Fruit fly (Drosophila melanogaster) whole organism, wandering third instar larva: ENCODE data around the gene CG10512.

Experiments used
- Abd-B ChIP-seq: fragments of >200 bp; optimal IDR thresholded peaks from 2 replicates; lab custom pipeline; 2017; ENCODE audit warnings: missing biosample characterization, missing genetic modification characterization
- CG32264 ChIP-seq: fragments of 200-800 bp; sonication (Bioruptor generic); optimal IDR thresholded peaks from 2 replicates; lab custom pipeline; 2016; ENCODE audit warnings: missing biosample characterization, missing genetic modification characterization
- CG9705 ChIP-seq: fragments of 200-800 bp; sonication (Bioruptor generic); optimal IDR thresholded peaks from 2 replicates; lab custom pipeline; 2018; ENCODE audit warnings: missing biosample characterization, mild to moderate bottlenecking, missing genetic modification characterization
- CrebA ChIP-seq: fragments of 200-800 bp; sonication (Bioruptor generic); optimal IDR thresholded peaks from 2 replicates; lab custom pipeline; 2016; ENCODE audit warnings: missing biosample characterization, mild to moderate bottlenecking, missing genetic modification characterization, borderline replicate concordance
- Dif ChIP-seq: fragments of 200-275, 200-300 bp; sonication (Bioruptor generic); optimal IDR thresholded peaks from 2 replicates; lab custom pipeline; 2018; ENCODE audit warnings: missing biosample characterization, missing genetic modification characterization; ENCODE audit not compliant: partially characterized antibody
- GATAd ChIP-seq: sonication (Bioruptor generic); optimal IDR thresholded peaks from 2 replicates; lab custom pipeline; 2016; ENCODE audit warnings: missing biosample characterization, missing genetic modification characterization
- HLH106 ChIP-seq: fragments of 200-800 bp; optimal IDR thresholded peaks from 3 replicates; lab custom pipeline; 2019; ENCODE audit warnings: missing biosample characterization, mild to moderate bottlenecking, missing genetic modification characterization, moderate library complexity
- Hnf4 ChIP-seq: fragments of 200-800 bp; sonication (Bioruptor generic); optimal IDR thresholded peaks from 2 replicates; lab custom pipeline; 2016; ENCODE audit warnings: missing biosample characterization, mild to moderate bottlenecking, missing genetic modification characterization
- Hr78 ChIP-seq: fragments of >200 bp; optimal IDR thresholded peaks from 2 replicates; lab custom pipeline; 2017; ENCODE audit warnings: missing biosample characterization, missing genetic modification characterization
- Hr83 ChIP-seq: fragments of 200-300 bp; sonication (Bioruptor generic); optimal IDR thresholded peaks from 2 replicates; lab custom pipeline; 2016; ENCODE audit warnings: missing biosample characterization, mild to moderate bottlenecking, missing genetic modification characterization, moderate library complexity; ENCODE audit not compliant: poor library complexity, severe bottlenecking
- Jra ChIP-seq: sonication (Bioruptor generic); optimal IDR thresholded peaks from 2 replicates; lab custom pipeline; 2016; ENCODE audit warnings: missing biosample characterization, missing genetic modification characterization
- Mio ChIP-seq: sonication (Bioruptor generic); optimal IDR thresholded peaks from 2 replicates; lab custom pipeline; 2016; ENCODE audit warnings: missing biosample characterization, missing genetic modification characterization
- Myc ChIP-seq: fragments of >200 bp; optimal IDR thresholded peaks from 2 replicates; lab custom pipeline; 2017
- N ChIP-seq: fragments of >200 bp; optimal IDR thresholded peaks from 2 replicates; lab custom pipeline; 2018; ENCODE audit warnings: missing biosample characterization, missing external identifiers, missing genetic modification characterization
- OdsH ChIP-seq: fragments of 200-800 bp; sonication (Bioruptor generic); optimal IDR thresholded peaks from 2 replicates; lab custom pipeline; 2016; ENCODE audit warnings: missing biosample characterization, mild to moderate bottlenecking, missing genetic modification characterization
- Rel ChIP-seq, 2 experiments: fragments of 200-800 bp; sonication (Bioruptor generic) in 1 of 2; optimal IDR thresholded peaks; 2 replicates in 1 of 2; 3 replicates in 1 of 2; lab custom pipeline; 2016 to 2019; ENCODE audit warnings: mild to moderate bottlenecking in 2 of 2, missing biosample characterization in 2 of 2, missing genetic modification characterization in 2 of 2, moderate library complexity in 1 of 2
- Sp1 ChIP-seq: fragments of 200-800 bp; sonication (Bioruptor generic); optimal IDR thresholded peaks from 3 replicates; lab custom pipeline; 2019; ENCODE audit warnings: missing biosample characterization, mild to moderate bottlenecking, missing genetic modification characterization, moderate library complexity
- Vsx2 ChIP-seq: fragments of 200-300, 225-300 bp; sonication (Bioruptor generic); optimal IDR thresholded peaks from 2 replicates; lab custom pipeline; 2018; ENCODE audit warnings: missing biosample characterization, missing genetic modification characterization; ENCODE audit not compliant: partially characterized antibody
- br ChIP-seq: fragments of 200-800 bp; sonication (Bioruptor generic); optimal IDR thresholded peaks from 2 replicates; lab custom pipeline; 2016; ENCODE audit warnings: missing biosample characterization, missing genetic modification characterization
- brk ChIP-seq: fragments of 200-800 bp; sonication (Bioruptor generic); optimal IDR thresholded peaks from 2 replicates; lab custom pipeline; 2016; ENCODE audit warnings: missing biosample characterization, mild to moderate bottlenecking, missing genetic modification characterization
- dl ChIP-seq, 2 experiments: fragments of 175-275, 200-275 bp in 1 of 2; fragments of 200-275 bp in 1 of 2; sonication (Bioruptor generic); optimal IDR thresholded peaks; lab custom pipeline; 2018; ENCODE audit warnings: mild to moderate bottlenecking in 2 of 2, missing biosample characterization in 2 of 2, missing genetic modification characterization in 2 of 2, moderate library complexity in 2 of 2; ENCODE audit not compliant: partially characterized antibody in 2 of 2, insufficient read depth in 1 of 2
- dmrt93B ChIP-seq: fragments of 200-800 bp; sonication (Bioruptor generic); optimal IDR thresholded peaks from 2 replicates; lab custom pipeline; 2018; ENCODE audit warnings: missing biosample characterization, mild to moderate bottlenecking, missing genetic modification characterization
- dsf ChIP-seq: sonication (Bioruptor generic); optimal IDR thresholded peaks from 2 replicates; lab custom pipeline; 2016; ENCODE audit warnings: missing biosample characterization, missing genetic modification characterization, borderline replicate concordance
- ey ChIP-seq: fragments of 200-800 bp; sonication (Bioruptor generic); optimal IDR thresholded peaks from 2 replicates; lab custom pipeline; 2016; ENCODE audit warnings: missing biosample characterization, missing genetic modification characterization
- foxo ChIP-seq, 2 experiments: fragments of 200-800 bp; sonication (Bioruptor generic); optimal IDR thresholded peaks; 2 replicates in 1 of 2; 3 replicates in 1 of 2; lab custom pipeline; 2016 to 2017; ENCODE audit warnings: missing biosample characterization in 2 of 2, missing genetic modification characterization in 2 of 2
- fru ChIP-seq: fragments of 200-800 bp; sonication (Bioruptor generic); optimal IDR thresholded peaks from 3 replicates; lab custom pipeline; 2016; ENCODE audit warnings: missing biosample characterization, mild to moderate bottlenecking, missing genetic modification characterization
- h ChIP-seq: fragments of 200-800 bp; sonication (Bioruptor generic); optimal IDR thresholded peaks from 3 replicates; lab custom pipeline; 2016; ENCODE audit warnings: missing biosample characterization, mild to moderate bottlenecking, missing genetic modification characterization
- jim ChIP-seq: fragments of 175-275, 200-325 bp; sonication (Bioruptor generic); optimal IDR thresholded peaks from 2 replicates; lab custom pipeline; 2016; ENCODE audit warnings: missing biosample characterization, mild to moderate bottlenecking, missing genetic modification characterization
- lola ChIP-seq: fragments of >200 bp; optimal IDR thresholded peaks from 2 replicates; lab custom pipeline; 2017; ENCODE audit warnings: missing biosample characterization, missing genetic modification characterization
- pan ChIP-seq: fragments of >200 bp; optimal IDR thresholded peaks from 2 replicates; lab custom pipeline; 2017
- psq ChIP-seq: fragments of 200-800 bp; sonication (Bioruptor generic); optimal IDR thresholded peaks from 3 replicates; lab custom pipeline; 2017; ENCODE audit warnings: missing biosample characterization, mild to moderate bottlenecking, missing genetic modification characterization, moderate library complexity
- rgr ChIP-seq: fragments of 200-800 bp; sonication (Bioruptor generic); optimal IDR thresholded peaks from 3 replicates; lab custom pipeline; 2016; ENCODE audit warnings: missing biosample characterization, mild to moderate bottlenecking, missing genetic modification characterization
- sage ChIP-seq: fragments of 200-800 bp; sonication (Bioruptor generic); optimal IDR thresholded peaks from 2 replicates; lab custom pipeline; 2016; ENCODE audit warnings: missing biosample characterization, mild to moderate bottlenecking, missing genetic modification characterization
- sv ChIP-seq: fragments of 200-800 bp; sonication (Bioruptor generic); optimal IDR thresholded peaks from 3 replicates; lab custom pipeline; 2016; ENCODE audit warnings: missing biosample characterization, missing genetic modification characterization
- tai ChIP-seq: sonication (Bioruptor generic); optimal IDR thresholded peaks from 2 replicates; lab custom pipeline; 2016; ENCODE audit warnings: missing biosample characterization, missing genetic modification characterization
- usp ChIP-seq: fragments of >200 bp; optimal IDR thresholded peaks from 2 replicates; lab custom pipeline; 2017; ENCODE audit warnings: missing biosample characterization, missing genetic modification characterization
- woc ChIP-seq: sonication (Bioruptor generic); optimal IDR thresholded peaks from 2 replicates; lab custom pipeline; 2016; ENCODE audit warnings: missing biosample characterization, mild to moderate bottlenecking, missing genetic modification characterization

CG10512 gene

dm6 chr3L:21172527-21173253 is 30.0 kb upstream of the CG10512 start, which contains the start of the genes chb and AsnS:
Gene chb, plus strand, starts transcription at chr3L:21172853.
Gene AsnS, plus strand, starts transcription at chr3L:21173118.
- peak; percentile 77 for TF ChIP-seq br (GFP tag; lab: Kevin White, UChicago)
- TF ChIP-seq OdsH (GFP tag; lab: Kevin White, UChicago), result peak; percentile 86
- TF ChIP-seq sage, result peak; percentile 38
- no peak for TF ChIP-seq CG9705
- no peak for TF ChIP-seq GATAd
- TF ChIP-seq lola (GFP tag; lab: Kevin White, UChicago), result no peak
- TF ChIP-seq N, result no peak
- TF ChIP-seq Mio (GFP tag; lab: Kevin White, UChicago), result no peak
- TF ChIP-seq psq (GFP tag; lab: Kevin White, UChicago), result peak; percentile 65
- TF ChIP-seq Sp1 (GFP tag; lab: Kevin White, UChicago), result peak; percentile 88
- TF ChIP-seq dl (GFP tag; optimal IDR thresholded peaks at IDR 0.05; lab: Kevin White, UChicago; ENCODE audit: insufficient read depth in 1 of 2, partially characterized antibody in 2 of 2), result peak in 1 of 2 experiments; percentile 8
- TF ChIP-seq pan (lab: Kevin White, UChicago), result no peak
- TF ChIP-seq foxo (GFP tag; optimal IDR thresholded peaks at IDR 0.05; lab: Kevin White, UChicago), result peak in 1 of 2 experiments; percentile 87
- peak; percentile 41 for TF ChIP-seq CrebA
- no peak for TF ChIP-seq Rel (GFP tag; optimal IDR thresholded peaks at IDR 0.05; lab: Kevin White, UChicago)
- TF ChIP-seq Rel (tag; optimal IDR thresholded peaks at IDR 0.05; lab: Kevin White, UChicago), result peak; percentile 9
- peak; percentile 42 for TF ChIP-seq Jra (GFP tag; lab: Kevin White, UChicago)
- peak; percentile 83 for TF ChIP-seq ey
- peak; percentile 82 for TF ChIP-seq Hnf4
- peak; percentile 92 for TF ChIP-seq rgr (GFP tag; lab: Kevin White, UChicago)
- no peak for TF ChIP-seq Hr78
- no peak for TF ChIP-seq Myc
- TF ChIP-seq CG32264 (GFP tag; lab: Kevin White, UChicago), result peak; percentile 64
- TF ChIP-seq tai (GFP tag; lab: Kevin White, UChicago), result no peak
- TF ChIP-seq Abd-B (GFP tag; lab: Kevin White, UChicago), result no peak
- peak; percentile 87 for TF ChIP-seq HLH106 (tag; lab: Kevin White, UChicago)
- peak; percentile 71 for TF ChIP-seq fru (GFP tag; lab: Kevin White, UChicago)
- no peak for TF ChIP-seq Vsx2 (GFP tag; lab: Kevin White, UChicago)
- peak; percentile 44 for TF ChIP-seq dsf
- TF ChIP-seq Hr83 (GFP tag; lab: Kevin White, UChicago), result peak; percentile 35
- peak; percentile 47 for TF ChIP-seq brk (GFP tag; lab: Kevin White, UChicago)
- no peak for TF ChIP-seq usp
- TF ChIP-seq h (GFP tag; lab: Kevin White, UChicago), result peak; percentile 87
- TF ChIP-seq jim (GFP tag; lab: Kevin White, UChicago), result no peak
- no peak for TF ChIP-seq sv
- TF ChIP-seq Dif (GFP tag; lab: Kevin White, UChicago), result no peak
- TF ChIP-seq woc (GFP tag; lab: Kevin White, UChicago), result peak; percentile 87
- peak; percentile 52 for TF ChIP-seq dmrt93B (GFP tag; lab: Kevin White, UChicago)

dm6 chr3L:21174962-21175361 is 27.8 kb upstream of the CG10512 start:
- TF ChIP-seq Hr83 (GFP tag; lab: Kevin White, UChicago), result no peak
- TF ChIP-seq OdsH (GFP tag; lab: Kevin White, UChicago), result no peak
- TF ChIP-seq rgr (GFP tag; lab: Kevin White, UChicago), result no peak
- no peak for TF ChIP-seq Myc
- no peak for TF ChIP-seq lola (GFP tag; lab: Kevin White, UChicago)
- TF ChIP-seq sage, result no peak
- TF ChIP-seq psq (GFP tag; lab: Kevin White, UChicago), result no peak
- TF ChIP-seq br (GFP tag; lab: Kevin White, UChicago), result no peak
- TF ChIP-seq jim (GFP tag; lab: Kevin White, UChicago), result no peak
- TF ChIP-seq Hr78, result no peak
- TF ChIP-seq GATAd, result no peak
- no peak for TF ChIP-seq CG9705
- TF ChIP-seq h (GFP tag; lab: Kevin White, UChicago), result no peak
- no peak for TF ChIP-seq Vsx2 (GFP tag; lab: Kevin White, UChicago)
- no peak for TF ChIP-seq Abd-B (GFP tag; lab: Kevin White, UChicago)
- no peak for TF ChIP-seq Jra (GFP tag; lab: Kevin White, UChicago)
- no peak for TF ChIP-seq pan (lab: Kevin White, UChicago)
- no peak for TF ChIP-seq dmrt93B (GFP tag; lab: Kevin White, UChicago)
- no peak for TF ChIP-seq Mio (GFP tag; lab: Kevin White, UChicago)
- no peak for TF ChIP-seq woc (GFP tag; lab: Kevin White, UChicago)
